Fruit fly (Drosophila melanogaster): ENCODE measurements around the gene CG4982.

The CG4982 gene

DNA sequence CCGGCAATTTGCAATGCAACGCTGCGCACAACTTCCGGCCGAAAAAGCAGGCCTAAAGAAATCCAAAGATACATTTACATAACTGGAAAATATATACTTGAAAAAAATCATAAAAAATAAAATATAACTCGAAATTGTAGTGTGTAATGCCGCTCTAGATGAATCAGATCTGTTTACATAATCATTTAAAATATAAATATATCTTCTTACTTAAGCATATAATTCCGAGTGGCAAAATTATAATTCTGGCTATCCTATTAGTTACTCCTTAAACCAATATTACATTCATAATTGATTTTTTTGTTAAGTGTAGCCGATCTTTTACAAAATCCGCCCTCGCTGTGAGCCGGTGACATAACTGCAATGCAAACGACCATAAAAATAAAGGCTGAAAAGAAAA, 38.2 kb downstream of the CG4982 start:
- TF ChIP-seq CTCF (optimal IDR thresholded peaks at IDR 0.05) (no peak), CG8478 (optimal IDR thresholded peaks at IDR 0.05) (no peak)

DNA sequence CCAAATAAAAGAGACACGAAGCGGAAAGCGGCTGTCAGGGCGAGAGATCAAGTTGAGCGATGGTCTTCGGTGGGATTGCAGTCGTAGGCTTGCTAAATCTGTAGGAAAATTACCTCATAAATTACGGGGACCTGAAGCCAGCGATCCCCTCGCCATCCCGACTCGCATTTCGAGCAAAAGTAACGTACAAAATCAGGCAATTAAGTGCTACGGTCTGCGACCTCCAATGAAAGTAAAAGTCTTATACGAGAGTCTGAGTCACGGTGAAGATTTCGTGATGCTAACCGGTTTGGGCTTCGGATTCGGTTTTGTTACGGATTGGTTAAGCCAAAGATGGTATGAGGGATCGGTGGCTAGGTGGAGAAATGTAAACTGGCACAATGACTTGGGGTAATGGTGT, 38.6 kb downstream of the CG4982 start:
- TF ChIP-seq CG8478 (optimal IDR thresholded peaks at IDR 0.05) (no peak), CTCF (optimal IDR thresholded peaks at IDR 0.05) (no peak)

DNA sequence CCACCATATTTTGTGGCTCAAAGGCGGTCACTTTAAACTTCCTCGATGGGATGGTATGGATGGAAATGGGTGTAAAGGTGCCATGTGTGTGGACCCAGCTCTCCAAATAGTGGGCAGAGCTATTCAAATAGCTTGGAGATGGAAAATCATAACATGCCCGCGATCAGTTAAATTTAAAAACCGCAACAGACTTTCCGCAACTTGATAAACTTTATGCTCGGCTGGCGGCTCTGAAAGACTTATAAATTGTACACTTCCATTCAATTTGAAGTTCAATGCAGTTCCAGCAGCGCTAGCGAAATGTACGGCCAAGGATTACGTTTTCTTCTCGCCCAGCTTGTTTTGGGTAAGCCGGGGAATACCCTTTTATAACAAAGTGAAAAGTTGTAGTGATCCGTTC, 44.8 kb downstream of the CG4982 start, which contains the start of gene CG33257:
TSS of gene CG33257 (plus strand) at position 301 of the 400 bp plus-strand sequence.
- TF ChIP-seq CTCF (optimal IDR thresholded peaks at IDR 0.05) (no peak), CG8478 (optimal IDR thresholded peaks at IDR 0.05) (no peak)

DNA sequence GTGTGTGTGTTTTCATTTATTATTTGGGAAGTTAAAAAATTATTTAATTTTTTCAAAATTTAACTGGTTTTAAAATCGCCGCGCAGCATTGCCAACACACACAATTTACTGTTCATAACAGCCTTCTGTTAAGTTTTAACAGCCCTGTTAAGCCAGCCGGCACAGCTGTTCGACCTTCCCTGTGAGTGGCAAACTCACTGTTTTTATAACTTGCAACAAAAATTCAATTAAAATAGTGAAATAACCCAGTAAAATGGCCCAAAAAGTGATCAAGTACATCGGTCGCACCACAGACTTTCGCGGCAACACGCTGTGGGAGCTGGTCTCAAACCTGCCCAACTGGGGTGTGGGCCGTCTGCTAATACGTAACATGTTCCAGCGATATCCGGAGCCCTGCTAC, 46.7 kb downstream of the CG4982 start, which contains the start of gene mRpS34:
TSS of gene mRpS34 (plus strand) at position 161 of the 400 bp plus-strand sequence.
- TF ChIP-seq CG8478 (optimal IDR thresholded peaks at IDR 0.05) (no peak), CTCF (optimal IDR thresholded peaks at IDR 0.05) (no peak)

DNA sequence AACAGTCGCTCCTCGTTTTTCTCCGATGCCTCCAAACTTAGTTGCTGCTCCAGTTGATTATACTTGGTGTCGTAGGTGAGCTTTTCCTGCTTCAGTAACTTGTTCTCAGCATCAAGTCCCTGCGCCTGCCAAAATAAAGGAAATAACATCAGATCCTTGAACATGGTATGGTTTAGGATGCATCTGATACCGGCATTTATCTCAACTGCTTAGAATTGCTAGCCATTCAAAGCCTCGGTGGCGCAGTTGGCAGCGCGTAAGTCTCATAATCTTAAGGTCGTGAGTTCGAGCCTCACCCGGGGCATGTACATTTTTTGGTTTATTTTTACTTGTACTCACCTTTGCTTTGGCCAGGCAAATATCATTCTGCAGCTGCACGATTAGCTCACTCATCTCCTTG, 48.4 kb downstream of the CG4982 start:
- TF ChIP-seq CG8478 (optimal IDR thresholded peaks at IDR 0.05) (no peak), CTCF (optimal IDR thresholded peaks at IDR 0.05) (no peak)
